Worm (Caenorhabditis elegans): ENCODE measurements around the gene lin-25.

ce11 chrV:12660280-12660818 lies 10.6 kb downstream of the lin-25 start, which contains the start of gene his-74:
- no peak for TF ChIP-seq unc-130 (GFP tag; optimal IDR thresholded peaks at IDR 0.05)
- no peak for TF ChIP-seq hrde-1 (tag; optimal IDR thresholded peaks at IDR 0.05; ENCODE audit: borderline replicate concordance)
- TF ChIP-seq F49E8.2 (tag; optimal IDR thresholded peaks at IDR 0.05; ENCODE audit: insufficient read depth) = no peak
- no peak for TF ChIP-seq ama-1 (optimal IDR thresholded peaks at IDR 0.05)
- no peak for TF ChIP-seq ama-1 (GFP tag; optimal IDR thresholded peaks at IDR 0.05)
- TF ChIP-seq akir-1 (GFP tag; optimal IDR thresholded peaks at IDR 0.05) = no peak
- TF ChIP-seq cebp-2 (GFP tag; IDR thresholded peaks at IDR 0.05) = no peak
- no peak for TF ChIP-seq hlh-12 (tag; optimal IDR thresholded peaks at IDR 0.05)
- no peak for TF ChIP-seq ztf-25 (GFP tag; IDR thresholded peaks at IDR 0.05)
- no peak for TF ChIP-seq ztf-18 (tag; optimal IDR thresholded peaks at IDR 0.05)
- TF ChIP-seq ztf-28 (GFP tag; IDR thresholded peaks at IDR 0.05) = no peak
